Worm (Caenorhabditis elegans): ENCODE results near the gene F47B8.4.
"Not testable (repeated sequence)": the region's sequence is repeated elsewhere in the genome, so short reads cannot be mapped to it uniquely, and the experiment has no call there.

The F47B8.4 gene

DNA sequence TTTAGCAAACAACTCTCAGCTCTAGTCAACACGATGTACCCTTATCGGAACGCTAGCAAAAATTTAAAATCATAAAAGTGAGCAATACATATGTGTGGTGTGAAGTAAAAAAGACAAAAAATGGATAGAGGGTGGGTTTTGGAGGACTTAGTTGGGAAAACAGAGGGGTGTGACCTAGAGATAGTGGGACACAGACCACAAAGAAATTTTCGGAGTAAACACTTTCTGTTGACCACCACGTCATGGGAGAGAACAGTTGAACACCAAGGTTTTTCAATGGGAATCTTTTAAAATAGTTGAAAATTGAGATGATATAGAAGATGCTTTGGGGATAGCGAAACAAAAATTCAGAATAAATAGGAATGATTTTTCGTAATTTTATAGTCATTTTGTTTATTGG lies 7.3 kb downstream of the F47B8.4 start:
- no peak for TF ChIP-seq T22C8.4 (GFP tag; IDR thresholded peaks at IDR 0.05)
- no peak for TF ChIP-seq tab-1 (GFP tag; IDR thresholded peaks at IDR 0.05)

ce11 chrV:14316525-14316924 lies 7.9 kb downstream of the F47B8.4 start, which contains the start of gene F47B8.2:
Gene F47B8.2 (minus strand): TSS chrV:14316625.
- TF ChIP-seq med-1 (GFP tag; optimal IDR thresholded peaks at IDR 0.05; ENCODE audit: insufficient read depth) (no peak), ref-1 (GFP tag; conservative IDR thresholded peaks at IDR 0.05) (no peak), cog-1 (tag; optimal IDR thresholded peaks at IDR 0.05) (no peak), flt-1 (GFP tag; IDR thresholded peaks at IDR 0.05) (no peak), tab-1 (GFP tag; IDR thresholded peaks at IDR 0.05) (no peak), klf-2 (GFP tag; conservative IDR thresholded peaks at IDR 0.05) (no peak), ztf-23 (GFP tag; IDR thresholded peaks at IDR 0.05) (no peak), T22C8.4 (GFP tag; IDR thresholded peaks at IDR 0.05) (no peak), ztf-29 (GFP tag; IDR thresholded peaks at IDR 0.05) (no peak)

DNA sequence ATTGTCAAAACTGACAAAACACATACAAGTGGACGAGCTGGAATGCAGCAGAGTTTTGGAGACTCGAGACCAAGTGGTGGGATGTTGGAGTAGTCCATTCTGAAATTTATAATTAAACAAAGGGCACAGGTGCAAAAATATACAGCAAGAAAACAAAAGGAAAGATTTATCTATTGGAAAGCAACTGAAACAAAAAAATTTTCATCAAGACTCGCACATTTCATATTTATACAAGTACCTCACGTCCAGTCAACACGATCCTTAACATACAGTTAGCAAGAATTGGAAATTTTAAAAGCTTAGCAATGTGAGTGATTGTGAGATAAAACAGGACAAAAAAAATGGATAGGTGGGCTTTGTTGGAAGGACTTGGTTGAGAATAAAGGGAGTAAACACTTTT lies 10.2 kb downstream of the F47B8.4 start, which contains the start of gene F47B8.1:
Gene F47B8.1, minus strand, starts transcription at position 101 of the 400 bp plus-strand sequence.
- TF ChIP-seq cog-1 (tag; optimal IDR thresholded peaks at IDR 0.05): no peak
- TF ChIP-seq klf-2 (GFP tag; conservative IDR thresholded peaks at IDR 0.05): no peak
- TF ChIP-seq flt-1 (GFP tag; IDR thresholded peaks at IDR 0.05): no peak
- TF ChIP-seq ztf-29 (GFP tag; IDR thresholded peaks at IDR 0.05): no peak
- no peak for TF ChIP-seq med-1 (GFP tag; optimal IDR thresholded peaks at IDR 0.05; ENCODE audit: insufficient read depth)
- TF ChIP-seq tab-1 (GFP tag; IDR thresholded peaks at IDR 0.05): no peak
- TF ChIP-seq ref-1 (GFP tag; conservative IDR thresholded peaks at IDR 0.05): no peak
- TF ChIP-seq ztf-23 (GFP tag; IDR thresholded peaks at IDR 0.05): no peak
- no peak for TF ChIP-seq T22C8.4 (GFP tag; IDR thresholded peaks at IDR 0.05)

DNA sequence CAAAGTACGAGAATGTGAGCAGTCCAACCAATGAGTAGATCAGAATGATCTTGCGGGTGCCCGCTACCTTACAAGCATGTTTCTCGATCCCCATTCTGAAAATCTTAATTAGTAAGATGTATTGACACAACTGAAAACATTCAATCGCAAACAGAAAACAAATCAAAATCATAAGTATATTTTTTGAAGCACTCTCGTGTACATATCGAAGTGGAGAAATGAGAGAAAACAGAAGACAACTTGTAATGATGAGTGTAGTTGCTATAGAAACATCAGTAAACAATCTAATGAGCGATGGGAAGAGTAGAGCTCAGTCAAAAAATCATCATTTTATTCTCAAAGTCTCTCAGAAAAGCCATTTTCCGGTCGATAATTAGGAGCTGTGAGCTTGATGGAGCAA lies 11.8 kb downstream of the F47B8.4 start, which contains the start of gene F14D7.8:
Gene F14D7.8, minus strand, starts transcription at position 101 of the 400 bp plus-strand sequence.
- TF ChIP-seq tab-1 (GFP tag; IDR thresholded peaks at IDR 0.05) (no peak), cog-1 (tag; optimal IDR thresholded peaks at IDR 0.05) (no peak)

DNA sequence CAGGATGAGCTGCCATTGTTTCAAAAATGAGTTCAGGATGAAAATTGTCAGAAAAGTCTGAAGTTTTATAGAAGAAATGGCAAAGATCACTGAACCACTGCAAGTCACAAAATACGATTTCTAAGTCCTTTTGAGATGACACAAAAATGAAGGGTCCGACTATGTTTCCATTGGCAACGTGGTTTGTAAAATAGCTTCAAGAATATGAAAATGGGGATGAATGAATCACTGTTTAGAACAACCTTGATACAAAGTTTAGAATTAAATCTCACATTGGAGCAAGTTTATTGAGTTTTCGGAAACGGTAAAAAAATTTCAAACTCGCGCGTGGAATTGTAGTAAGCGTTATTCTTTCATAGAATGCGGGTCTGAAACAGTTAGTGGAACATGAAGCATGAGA lies 13.4 kb downstream of the F47B8.4 start, which contains the start of gene ddn-3:
Gene ddn-3, minus strand, starts transcription at position 101 of the 400 bp plus-strand sequence.
- TF ChIP-seq ztf-29 (GFP tag; IDR thresholded peaks at IDR 0.05) (no peak), ztf-23 (GFP tag; IDR thresholded peaks at IDR 0.05) (no peak), tab-1 (GFP tag; IDR thresholded peaks at IDR 0.05) (no peak), T22C8.4 (GFP tag; IDR thresholded peaks at IDR 0.05) (no peak)

DNA sequence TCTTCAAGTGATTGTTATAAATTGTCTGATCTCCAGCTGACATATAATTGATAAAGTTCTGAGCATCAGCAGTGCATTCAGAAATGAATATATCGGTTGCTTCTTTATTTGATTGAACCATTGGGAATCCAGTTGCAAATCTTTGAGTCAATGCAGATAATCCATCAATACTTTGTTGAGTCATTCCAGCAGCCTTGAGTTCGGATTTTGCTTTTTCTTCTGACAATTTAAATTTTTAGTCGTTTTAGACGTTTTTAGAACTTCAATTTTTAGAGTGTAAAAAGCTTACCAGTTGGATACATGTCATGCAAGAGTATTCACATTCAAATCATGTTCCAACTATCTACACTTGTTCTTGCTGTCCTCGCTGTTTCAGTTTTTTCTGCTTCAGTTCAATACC lies 14.8 kb downstream of the F47B8.4 start, which contains the start of gene F14D7.14:
Gene F14D7.14, plus strand, starts transcription at position 301 of the 400 bp plus-strand sequence.
- not testable (repeated sequence) for TF ChIP-seq ztf-29 (GFP tag; IDR thresholded peaks at IDR 0.05); cog-1 (tag; optimal IDR thresholded peaks at IDR 0.05); ztf-23 (GFP tag; IDR thresholded peaks at IDR 0.05)

ce11 chrV:14308164-14308563 lies 16.3 kb downstream of the F47B8.4 start, which contains the start of gene spig-5:
Gene spig-5 (plus strand): TSS chrV:14308464.
- not testable (repeated sequence) for TF ChIP-seq cog-1 (tag; optimal IDR thresholded peaks at IDR 0.05); med-1 (GFP tag; optimal IDR thresholded peaks at IDR 0.05; ENCODE audit: insufficient read depth); ztf-29 (GFP tag; IDR thresholded peaks at IDR 0.05)

ce11 chrV:14306771-14307170 lies 17.7 kb downstream of the F47B8.4 start, which contains the start of gene spig-4:
Gene spig-4 (minus strand): TSS chrV:14306871.
- TF ChIP-seq ztf-23 (GFP tag; IDR thresholded peaks at IDR 0.05); tab-1 (GFP tag; IDR thresholded peaks at IDR 0.05); med-1 (GFP tag; optimal IDR thresholded peaks at IDR 0.05; ENCODE audit: insufficient read depth): not testable (repeated sequence)

- TF ChIP-seq med-1 (GFP tag; optimal IDR thresholded peaks at IDR 0.05; ENCODE audit: insufficient read depth) (no peak), flt-1 (GFP tag; IDR thresholded peaks at IDR 0.05) (no peak), ztf-23 (GFP tag; IDR thresholded peaks at IDR 0.05) (no peak), ztf-29 (GFP tag; IDR thresholded peaks at IDR 0.05) (no peak), ref-1 (GFP tag; conservative IDR thresholded peaks at IDR 0.05) (no peak)
Observed at ce11 chrV:14301076-14301475, 23.4 kb downstream of the F47B8.4 start, which contains the start of gene F14D7.6. Gene F14D7.6 (plus strand): TSS chrV:14301413.

ce11 chrV:14299569-14300064 lies 24.9 kb downstream of the F47B8.4 start, which contains the start of the genes spig-3 and F14D7.12:
Gene spig-3 (minus strand): TSS chrV:14299669.
Gene F14D7.12 (plus strand): TSS chrV:14300014.
- no peak for TF ChIP-seq cog-1 (tag; optimal IDR thresholded peaks at IDR 0.05)
- TF ChIP-seq flt-1 (GFP tag; IDR thresholded peaks at IDR 0.05): no peak
- no peak for TF ChIP-seq ztf-23 (GFP tag; IDR thresholded peaks at IDR 0.05)
- no peak for TF ChIP-seq ztf-29 (GFP tag; IDR thresholded peaks at IDR 0.05)
- TF ChIP-seq klf-2 (GFP tag; conservative IDR thresholded peaks at IDR 0.05): no peak
- TF ChIP-seq med-1 (GFP tag; optimal IDR thresholded peaks at IDR 0.05; ENCODE audit: insufficient read depth): no peak
- no peak for TF ChIP-seq ref-1 (GFP tag; conservative IDR thresholded peaks at IDR 0.05)
- TF ChIP-seq T22C8.4 (GFP tag; IDR thresholded peaks at IDR 0.05): no peak
- TF ChIP-seq tab-1 (GFP tag; IDR thresholded peaks at IDR 0.05): no peak

- TF ChIP-seq ref-1 (GFP tag; conservative IDR thresholded peaks at IDR 0.05) (no peak), med-1 (GFP tag; optimal IDR thresholded peaks at IDR 0.05; ENCODE audit: insufficient read depth) (no peak), flt-1 (GFP tag; IDR thresholded peaks at IDR 0.05) (no peak), klf-2 (GFP tag; conservative IDR thresholded peaks at IDR 0.05) (no peak), T22C8.4 (GFP tag; IDR thresholded peaks at IDR 0.05) (no peak), cog-1 (tag; optimal IDR thresholded peaks at IDR 0.05) (no peak), tab-1 (GFP tag; IDR thresholded peaks at IDR 0.05) (no peak), ztf-23 (GFP tag; IDR thresholded peaks at IDR 0.05) (no peak), ztf-29 (GFP tag; IDR thresholded peaks at IDR 0.05) (no peak)
Observed at ce11 chrV:14296499-14296898, 28.0 kb downstream of the F47B8.4 start, which contains the start of gene F14D7.3. Gene F14D7.3 (plus strand): TSS chrV:14296799.

All from whole organism, midembryonic.